Fruit fly (Drosophila melanogaster): ENCODE measurements around the gene lace.

- TF ChIP-seq ham (GFP tag; IDR thresholded peaks at IDR 0.05) (no peak), hkb (optimal IDR thresholded peaks at IDR 0.05) (no peak), hkb (GFP tag; IDR thresholded peaks at IDR 0.05) (no peak), CG17568 (GFP tag; optimal IDR thresholded peaks at IDR 0.05) (no peak), CG12744 (GFP tag; optimal IDR thresholded peaks at IDR 0.05) (no peak), ac (GFP tag; optimal IDR thresholded peaks at IDR 0.05) (no peak), jigr1 (GFP tag; IDR thresholded peaks at IDR 0.05) (no peak), pho (GFP tag; optimal IDR thresholded peaks at IDR 0.05) (no peak), Hr39 (optimal IDR thresholded peaks at IDR 0.05) (no peak), wor (GFP tag; IDR thresholded peaks at IDR 0.05) (no peak), Bteb2 (GFP tag; optimal IDR thresholded peaks at IDR 0.05) (no peak)
These were observed 5.6 kb downstream of the lace start for dm6 chr2L:15504534-15504933.

Data from whole organism, embryonic.